Fruit fly (Drosophila melanogaster): ENCODE measurements around the gene Hsp26.

The Hsp26 gene

dm6 chr3L:9367431-9367867, 9.8 kb downstream of the Hsp26 start:
- TF ChIP-seq CHES-1-like (GFP tag; optimal IDR thresholded peaks at IDR 0.05) (peak; percentile 53), vvl (GFP tag; IDR thresholded peaks at IDR 0.05) (no peak), sim (GFP tag; IDR thresholded peaks at IDR 0.05) (no peak), nom (GFP tag; optimal IDR thresholded peaks at IDR 0.05) (peak; percentile 90), CG13624 (GFP tag; optimal IDR thresholded peaks at IDR 0.05) (peak; percentile 44), gsb-n (tag; optimal IDR thresholded peaks at IDR 0.05) (no peak), CG14050 (GFP tag; IDR thresholded peaks at IDR 0.05) (0 out of 3 replicates have a peak, but pooled peaks have one; percentile 1), fu2 (GFP tag; optimal IDR thresholded peaks at IDR 0.05) (no peak), cato (GFP tag; optimal IDR thresholded peaks at IDR 0.05; ENCODE audit: borderline replicate concordance) (no peak), Chrac-16 (GFP tag; optimal IDR thresholded peaks at IDR 0.05) (no peak), sqz (GFP tag; optimal IDR thresholded peaks at IDR 0.05) (peak; percentile 41), CG17912 (GFP tag; optimal IDR thresholded peaks at IDR 0.05) (no peak), CG1233 (GFP tag; optimal IDR thresholded peaks at IDR 0.05) (no peak), CG15514 (GFP tag; optimal IDR thresholded peaks at IDR 0.05) (no peak), CG4617 (GFP tag; optimal IDR thresholded peaks at IDR 0.05; ENCODE audit: borderline replicate concordance) (peak; percentile 25), MESR4 (GFP tag; optimal IDR thresholded peaks at IDR 0.05) (peak; percentile 65), CG17385 (GFP tag; optimal IDR thresholded peaks at IDR 0.05) (peak; percentile 87), knrl (GFP tag; IDR thresholded peaks at IDR 0.05; ENCODE audit: partially characterized antibody) (0 out of 3 replicates have a peak, but pooled peaks have one; percentile 41), CG5245 (GFP tag; optimal IDR thresholded peaks at IDR 0.05) (no peak), CG5953 (GFP tag; IDR thresholded peaks at IDR 0.05) (no peak), Drgx (GFP tag; IDR thresholded peaks at IDR 0.05) (peak; percentile 51; the same call in 1 of the 2 replicates), YL-1 (GFP tag; optimal IDR thresholded peaks at IDR 0.05) (peak; percentile 31), bsh (GFP tag; optimal IDR thresholded peaks at IDR 0.05) (peak in 1 of 2 experiments; percentile 81), Ptx1 (GFP tag; IDR thresholded peaks at IDR 0.05) (no peak), CG10366 (GFP tag; IDR thresholded peaks at IDR 0.05) (no peak), Sry-β (GFP tag; optimal IDR thresholded peaks at IDR 0.05) (no peak), Dbx (GFP tag; IDR thresholded peaks at IDR 0.05) (no peak), kah (GFP tag; optimal IDR thresholded peaks at IDR 0.05) (peak; percentile 5), CG10147 (GFP tag; optimal IDR thresholded peaks at IDR 0.05) (no peak), CG12236 (GFP tag; optimal IDR thresholded peaks at IDR 0.05) (no peak), Dp (GFP tag; optimal IDR thresholded peaks at IDR 0.05) (no peak)

dm6 chr3L:9366850-9367430, 10.3 kb downstream of the Hsp26 start, which contains the start of the genes Klp67A and CG4452:
Klp67A (minus strand) TSS chr3L:9367046.
CG4452 (plus strand) TSS chr3L:9367377.
- no peak for TF ChIP-seq CG1529 (GFP tag; optimal IDR thresholded peaks at IDR 0.05)
- no peak for TF ChIP-seq Tbp (GFP tag; optimal IDR thresholded peaks at IDR 0.05)
- peak; percentile 28 for TF ChIP-seq CG10543 (GFP tag; optimal IDR thresholded peaks at IDR 0.05)
- TF ChIP-seq Sox102F (GFP tag; optimal IDR thresholded peaks at IDR 0.05) = no peak
- TF ChIP-seq seq (GFP tag; IDR thresholded peaks at IDR 0.05) = no peak
- TF ChIP-seq Optix (GFP tag; IDR thresholded peaks at IDR 0.05) = no peak
- TF ChIP-seq Hr39 (optimal IDR thresholded peaks at IDR 0.05) = no peak
- no peak for TF ChIP-seq tx (GFP tag; optimal IDR thresholded peaks at IDR 0.05)
- peak; percentile 72 for TF ChIP-seq row (GFP tag; IDR thresholded peaks at IDR 0.05)
- peak; percentile 11 for TF ChIP-seq CG18011 (GFP tag; optimal IDR thresholded peaks at IDR 0.05)
- peak; percentile 5 for TF ChIP-seq CG17385 (GFP tag; optimal IDR thresholded peaks at IDR 0.05)
- peak; percentile 34 for TF ChIP-seq CG7556 (GFP tag; optimal IDR thresholded peaks at IDR 0.05)
- TF ChIP-seq CG14441 (GFP tag; IDR thresholded peaks at IDR 0.05) = 0 out of 2 replicates have a peak, but pooled peaks have one; percentile 13
- no peak for TF ChIP-seq CG15073 (GFP tag; optimal IDR thresholded peaks at IDR 0.05)
- TF ChIP-seq Pdp1 (GFP tag; optimal IDR thresholded peaks at IDR 0.05) = peak in 1 of 2 experiments; percentile 21
- TF ChIP-seq Eip74EF (GFP tag; optimal IDR thresholded peaks at IDR 0.05) = no peak
- no peak for TF ChIP-seq pum (GFP tag; optimal IDR thresholded peaks at IDR 0.05)
- TF ChIP-seq CG6683 (GFP tag; optimal IDR thresholded peaks at IDR 0.05) = no peak
- no peak for TF ChIP-seq CG11696 (GFP tag; IDR thresholded peaks at IDR 0.05)
- TF ChIP-seq E2f2 (GFP tag; IDR thresholded peaks at IDR 0.05) = peak; percentile 69; the same call in 1 of the 2 replicates
- TF ChIP-seq CG12744 (GFP tag; optimal IDR thresholded peaks at IDR 0.05) = no peak
